Fruit fly (Drosophila melanogaster) whole organism, embryonic: ENCODE data around the gene CG11560.
A peak's percentile ranks its signal among the peaks of the same experiment; 100 is the strongest.

Source experiments
- Bteb2 ChIP-seq: fragments of 200-800 bp; sonication (Bioruptor generic); optimal IDR thresholded peaks from 2 replicates; lab custom pipeline; 2016; ENCODE audit warnings: missing biosample characterization, missing genetic modification characterization
- CG10654 ChIP-seq: fragments of 200-800 bp; sonication (Bioruptor generic); optimal IDR thresholded peaks from 2 replicates; lab custom pipeline; 2016; ENCODE audit warnings: missing biosample characterization, missing genetic modification characterization
- CG12769 ChIP-seq: fragments of 200-800 bp; sonication (Bioruptor generic); optimal IDR thresholded peaks from 2 replicates; lab custom pipeline; 2019; ENCODE audit warnings: missing biosample characterization, mild to moderate bottlenecking, missing genetic modification characterization, moderate library complexity
- CG13287 ChIP-seq: fragments of 200-800 bp; sonication (Bioruptor generic); IDR thresholded peaks from 2 replicates; pipeline ENCODE4 v1.3.6; 2022; ENCODE audit warnings: missing biosample characterization, missing genetic modification characterization; ENCODE audit not compliant: partially characterized antibody
- CG13775 ChIP-seq: fragments of 200-800 bp; sonication (Bioruptor generic); optimal IDR thresholded peaks from 3 replicates; lab custom pipeline; 2017; ENCODE audit warnings: missing biosample characterization, mild to moderate bottlenecking, missing genetic modification characterization
- CG13894 ChIP-seq: fragments of 200-800 bp; sonication (Bioruptor generic); optimal IDR thresholded peaks from 3 replicates; lab custom pipeline; 2018; ENCODE audit warnings: missing biosample characterization, mild to moderate bottlenecking, missing genetic modification characterization, moderate library complexity
- CG15696 ChIP-seq: fragments of 200-800 bp; sonication (Bioruptor generic); optimal IDR thresholded peaks from 2 replicates; lab custom pipeline; 2019; ENCODE audit warnings: missing biosample characterization, mild to moderate bottlenecking, missing genetic modification characterization, moderate library complexity
- CG17568 ChIP-seq: fragments of 200-800 bp; sonication (Bioruptor generic); optimal IDR thresholded peaks from 2 replicates; lab custom pipeline; 2018; ENCODE audit warnings: missing biosample characterization, mild to moderate bottlenecking, missing genetic modification characterization, moderate library complexity
- CG18262 ChIP-seq: fragments of 200-800 bp; optimal IDR thresholded peaks from 3 replicates; lab custom pipeline; 2019; ENCODE audit warnings: missing biosample characterization, mild to moderate bottlenecking, missing genetic modification characterization, moderate library complexity
- CG2202 ChIP-seq: fragments of 200-800 bp; sonication (Bioruptor generic); optimal IDR thresholded peaks from 2 replicates; lab custom pipeline; 2018; ENCODE audit warnings: missing biosample characterization, mild to moderate bottlenecking, missing genetic modification characterization
- CG32767 ChIP-seq: fragments of 200-800 bp; sonication (Bioruptor generic); IDR thresholded peaks from 2 replicates; pipeline ENCODE4 v1.3.6; 2022; ENCODE audit warnings: missing biosample characterization, missing genetic modification characterization
- CG32772 ChIP-seq: fragments of 200-800 bp; sonication (Bioruptor generic); IDR thresholded peaks from 2 replicates; pipeline ENCODE4 v1.3.6; 2022; ENCODE audit warnings: missing biosample characterization, missing genetic modification characterization
- CG4730 ChIP-seq: fragments of 200-800 bp; sonication (Bioruptor generic); IDR thresholded peaks from 2 replicates; pipeline ENCODE4 v1.3.6; 2022; ENCODE audit warnings: missing biosample characterization, missing genetic modification characterization
- CG7928 ChIP-seq: fragments of 200-800 bp; sonication (Bioruptor generic); optimal IDR thresholded peaks from 2 replicates; lab custom pipeline; 2017; ENCODE audit warnings: missing biosample characterization, mild to moderate bottlenecking, missing genetic modification characterization
- CG8281 ChIP-seq: fragments of 200-800 bp; sonication (Bioruptor generic); optimal IDR thresholded peaks from 2 replicates; lab custom pipeline; 2018; ENCODE audit warnings: missing biosample characterization, mild to moderate bottlenecking, missing genetic modification characterization, moderate library complexity
- CG8478 ChIP-seq: fragments of >200 bp; optimal IDR thresholded peaks from 2 replicates; lab custom pipeline; 2018
- Dad ChIP-seq: fragments of 200-800 bp; sonication (Bioruptor generic); optimal IDR thresholded peaks from 3 replicates; lab custom pipeline; 2016; ENCODE audit warnings: missing biosample characterization, missing genetic modification characterization
- Dfd ChIP-seq, 2 experiments: fragments of >200 bp; optimal IDR thresholded peaks; 2 replicates each; lab custom pipeline; 2017; ENCODE audit warnings: missing biosample characterization in 2 of 2, missing genetic modification characterization in 2 of 2
- HmgZ ChIP-seq: fragments of 200-800 bp; sonication (Bioruptor generic); optimal IDR thresholded peaks from 2 replicates; lab custom pipeline; 2018; ENCODE audit warnings: missing biosample characterization, mild to moderate bottlenecking, missing genetic modification characterization
- Hmx ChIP-seq: fragments of 200-800 bp; sonication (Bioruptor generic); optimal IDR thresholded peaks from 2 replicates; lab custom pipeline; 2016; ENCODE audit warnings: missing biosample characterization, missing genetic modification characterization
- Lhr ChIP-seq: fragments of 200-800 bp; sonication (Bioruptor generic); optimal IDR thresholded peaks from 3 replicates; lab custom pipeline; 2017; ENCODE audit warnings: mild to moderate bottlenecking, missing biosample characterization, missing genetic modification reagents, missing genetic modification characterization
- Lim3 ChIP-seq: fragments of 200-800 bp; sonication (Bioruptor generic); IDR thresholded peaks from 2 replicates; pipeline ENCODE4 v1.3.6; 2022; ENCODE audit warnings: missing biosample characterization, missing genetic modification characterization
- MESR4 ChIP-seq: fragments of 200-800 bp; sonication (Bioruptor generic); optimal IDR thresholded peaks from 2 replicates; lab custom pipeline; 2018; ENCODE audit warnings: missing biosample characterization, mild to moderate bottlenecking, missing genetic modification characterization, moderate library complexity
- NfI ChIP-seq: fragments of 200-800 bp; sonication (Bioruptor generic); optimal IDR thresholded peaks from 3 replicates; lab custom pipeline; 2018; ENCODE audit warnings: missing biosample characterization, mild to moderate bottlenecking, missing genetic modification characterization, moderate library complexity
- Ravus ChIP-seq: fragments of 200-800 bp; sonication (Bioruptor generic); IDR thresholded peaks from 2 replicates; pipeline ENCODE4 v1.3.6; 2022; ENCODE audit warnings: missing biosample characterization, missing genetic modification characterization
- TFAM ChIP-seq: fragments of 200-800 bp; sonication (Bioruptor generic); optimal IDR thresholded peaks from 2 replicates; lab custom pipeline; 2017; ENCODE audit warnings: missing biosample characterization, missing genetic modification characterization, inconsistent platforms
- ac ChIP-seq: fragments of 200-800 bp; sonication (Bioruptor generic); optimal IDR thresholded peaks from 3 replicates; lab custom pipeline; 2017; ENCODE audit warnings: missing biosample characterization, mild to moderate bottlenecking, missing genetic modification characterization
- ash1 ChIP-seq: fragments of 200-800 bp; sonication (Bioruptor generic); optimal IDR thresholded peaks from 2 replicates; lab custom pipeline; 2018; ENCODE audit warnings: missing biosample characterization, mild to moderate bottlenecking, missing genetic modification characterization
- ato ChIP-seq: fragments of 200-800 bp; sonication (Bioruptor generic); IDR thresholded peaks from 2 replicates; pipeline ENCODE4 v1.3.6; 2022; ENCODE audit warnings: missing biosample characterization, missing genetic modification characterization; ENCODE audit not compliant: partially characterized antibody
- cad ChIP-seq: fragments of >200 bp; optimal IDR thresholded peaks from 2 replicates; lab custom pipeline; 2017; ENCODE audit warnings: missing biosample characterization, missing genetic modification characterization
- crc ChIP-seq: fragments of 200-800 bp; sonication (Bioruptor generic); optimal IDR thresholded peaks from 2 replicates; lab custom pipeline; 2016; ENCODE audit warnings: missing biosample characterization, missing genetic modification characterization
- danr ChIP-seq: fragments of 200-800 bp; sonication (Bioruptor generic); IDR thresholded peaks from 2 replicates; pipeline ENCODE4 v1.3.6; 2022; ENCODE audit warnings: missing biosample characterization, missing genetic modification characterization
- fd3F ChIP-seq: fragments of 200-800 bp; sonication (Bioruptor generic); optimal IDR thresholded peaks from 2 replicates; lab custom pipeline; 2018; ENCODE audit warnings: missing biosample characterization, mild to moderate bottlenecking, missing genetic modification characterization, moderate library complexity
- fu2 ChIP-seq: fragments of 200-800 bp; sonication (Bioruptor generic); optimal IDR thresholded peaks from 2 replicates; lab custom pipeline; 2016; ENCODE audit warnings: missing biosample characterization, missing genetic modification characterization
- gsb ChIP-seq: fragments of 200-800 bp; sonication (Bioruptor generic); IDR thresholded peaks from 2 replicates; pipeline ENCODE4 v1.3.6; 2022; ENCODE audit warnings: missing biosample characterization, missing genetic modification characterization
- hbn ChIP-seq: fragments of 200-800 bp; sonication (Bioruptor generic); IDR thresholded peaks from 2 replicates; pipeline ENCODE4 v1.3.6; 2022; ENCODE audit warnings: missing biosample characterization, missing genetic modification characterization; ENCODE audit not compliant: partially characterized antibody
- klu ChIP-seq: fragments of 200-800 bp; sonication (Bioruptor generic); IDR thresholded peaks from 2 replicates; pipeline ENCODE4 v1.3.6; 2022; ENCODE audit warnings: missing biosample characterization, missing genetic modification characterization
- lmd ChIP-seq: fragments of 200-800 bp; sonication (Bioruptor generic); IDR thresholded peaks from 2 replicates; pipeline ENCODE4 v1.3.6; 2022; ENCODE audit warnings: missing biosample characterization, missing genetic modification characterization
- lola ChIP-seq, 3 experiments: fragments of >200 bp in 2 of 3; fragments of 200-800 bp in 1 of 3; sonication (Bioruptor generic) in 1 of 3; optimal IDR thresholded peaks; 2 replicates each; lab custom pipeline; 2017 to 2019; ENCODE audit warnings: missing biosample characterization in 3 of 3, missing genetic modification characterization in 3 of 3, mild to moderate bottlenecking in 1 of 3, moderate library complexity in 1 of 3
- nerfin-2 ChIP-seq: fragments of 200-800 bp; sonication (Bioruptor generic); IDR thresholded peaks from 2 replicates; pipeline ENCODE4 v1.3.6; 2022; ENCODE audit warnings: missing biosample characterization, missing genetic modification characterization; ENCODE audit not compliant: partially characterized antibody
- pfk ChIP-seq: fragments of 200-800 bp; sonication (Bioruptor generic); optimal IDR thresholded peaks from 2 replicates; lab custom pipeline; 2018; ENCODE audit warnings: missing biosample characterization, mild to moderate bottlenecking, missing genetic modification characterization, moderate library complexity
- slp2 ChIP-seq: fragments of 200-800 bp; sonication (Bioruptor generic); optimal IDR thresholded peaks from 2 replicates; lab custom pipeline; 2016; ENCODE audit warnings: missing biosample characterization, missing genetic modification characterization
- sna ChIP-seq: fragments of 200-800 bp; sonication (Bioruptor generic); IDR thresholded peaks from 2 replicates; pipeline ENCODE4 v1.3.6; 2022; ENCODE audit warnings: missing biosample characterization, missing genetic modification characterization; ENCODE audit not compliant: partially characterized antibody
- so ChIP-seq: fragments of 200-800 bp; sonication (Bioruptor generic); IDR thresholded peaks from 3 replicates; pipeline ENCODE4 v1.3.6; 2022; ENCODE audit warnings: missing biosample characterization, missing genetic modification characterization
- sr ChIP-seq: fragments of 200-800 bp; sonication (Bioruptor generic); IDR thresholded peaks from 3 replicates; pipeline ENCODE4 v1.3.6; 2022; ENCODE audit warnings: missing biosample characterization, missing genetic modification characterization
- tll ChIP-seq, 2 experiments: fragments of 200-800 bp in 1 of 2; fragments of >200 bp in 1 of 2; sonication (Bioruptor generic) in 1 of 2; optimal IDR thresholded peaks; 2 replicates each; lab custom pipeline; 2017 to 2019; ENCODE audit warnings: missing biosample characterization in 2 of 2, missing genetic modification characterization in 2 of 2, mild to moderate bottlenecking in 1 of 2, moderate library complexity in 1 of 2
- trem ChIP-seq: fragments of 200-800 bp; optimal IDR thresholded peaks from 3 replicates; lab custom pipeline; 2019; ENCODE audit warnings: missing biosample characterization, mild to moderate bottlenecking, missing genetic modification characterization, moderate library complexity
- wek ChIP-seq: fragments of 200-800 bp; sonication (Bioruptor generic); optimal IDR thresholded peaks from 3 replicates; lab custom pipeline; 2018; ENCODE audit warnings: missing biosample characterization, mild to moderate bottlenecking, missing genetic modification characterization, moderate library complexity
- yki ChIP-seq: fragments of >200 bp; optimal IDR thresholded peaks from 3 replicates; lab custom pipeline; 2018
- zen ChIP-seq: fragments of 200-800 bp; sonication (Bioruptor generic); optimal IDR thresholded peaks from 3 replicates; lab custom pipeline; 2018; ENCODE audit warnings: missing biosample characterization, mild to moderate bottlenecking, missing genetic modification characterization, moderate library complexity
- zen2 ChIP-seq: fragments of 200-800 bp; sonication (Bioruptor generic); IDR thresholded peaks from 3 replicates; pipeline ENCODE4 v1.3.6; 2022; ENCODE audit warnings: missing biosample characterization, missing genetic modification characterization; ENCODE audit not compliant: partially characterized antibody

CG11560 gene

dm6 chr3L:12136630-12137029 is 16.8 kb downstream of the CG11560 start, which contains the start of the genes CG5645 and Atg12 (continued):
- TF ChIP-seq Ravus (0 out of 2 replicates have a peak, but pooled peaks have one; percentile 2), fd3F (GFP tag; lab: Kevin White, UChicago) (peak; percentile 8), zen (tag; lab: Kevin White, UChicago) (peak; percentile 26), Bteb2 (GFP tag; lab: Kevin White, UChicago) (no peak), hbn (GFP tag; lab: Robert Waterston, UW) (peak; percentile 69), Hmx (GFP tag; lab: Kevin White, UChicago) (peak; percentile 50), CG15696 (tag; lab: Kevin White, UChicago) (peak; percentile 62), Dad (GFP tag; lab: Kevin White, UChicago) (no peak), wek (GFP tag; lab: Kevin White, UChicago) (no peak), nerfin-2 (GFP tag; lab: Robert Waterston, UW) (peak; percentile 56; the same call in 1 of the 2 replicates), crc (no peak), CG8281 (no peak), CG13775 (peak; percentile 27), HmgZ (tag; lab: Kevin White, UChicago) (peak; percentile 23), CG10654 (peak; percentile 41), ac (GFP tag; lab: Kevin White, UChicago) (no peak), CG32772 (GFP tag; lab: Robert Waterston, UW) (no peak), Lim3 (GFP tag; lab: Robert Waterston, UW) (no peak), CG12769 (no peak), klu (GFP tag; lab: Robert Waterston, UW) (no peak; the same call in 1 of the 2 replicates), yki (no peak), ash1 (GFP tag; lab: Kevin White, UChicago) (no peak), CG13287 (peak; percentile 93), NfI (GFP tag; lab: Kevin White, UChicago) (peak; percentile 28), trem (tag; lab: Kevin White, UChicago) (peak; percentile 62), CG18262 (tag; lab: Kevin White, UChicago) (peak; percentile 63), so (no peak), CG8478 (lab: Kevin White, UChicago) (no peak), gsb (GFP tag; lab: Robert Waterston, UW) (no peak), sr (no peak), CG2202 (tag; lab: Kevin White, UChicago) (no peak), CG32767 (no peak), MESR4 (GFP tag; lab: Kevin White, UChicago) (no peak), cad (GFP tag; lab: Kevin White, UChicago) (no peak), danr (no peak), CG17568 (GFP tag; lab: Kevin White, UChicago) (no peak), CG13894 (tag; lab: Kevin White, UChicago) (no peak), CG4730 (peak; percentile 48), tll (GFP tag; optimal IDR thresholded peaks at IDR 0.05; lab: Kevin White, UChicago) (no peak), CG7928 (GFP tag; lab: Kevin White, UChicago) (no peak), slp2 (GFP tag; lab: Kevin White, UChicago) (no peak), Dfd (GFP tag; optimal IDR thresholded peaks at IDR 0.05; lab: Kevin White, UChicago) (no peak), lola (GFP tag; optimal IDR thresholded peaks at IDR 0.05; lab: Kevin White, UChicago) (peak in 1 of 3 experiments; percentile 43), pfk (GFP tag; lab: Kevin White, UChicago) (no peak), fu2 (GFP tag; lab: Kevin White, UChicago) (no peak), zen2 (peak; percentile 38; the same call in 1 of the 3 replicates), Lhr (no peak), ato (GFP tag; lab: Robert Waterston, UW) (peak; percentile 17; the same call in 1 of the 2 replicates), lmd (no peak; the same call in 1 of the 2 replicates), TFAM (GFP tag; lab: Kevin White, UChicago) (no peak), sna (GFP tag; lab: Robert Waterston, UW) (peak; percentile 93)
